Worm (Caenorhabditis elegans) whole organism, midembryonic: ENCODE measurements around the gene K06H6.2.

Experiments
- flt-1 ChIP-seq: fragments of 200-800 bp; sonication (Bioruptor generic); IDR thresholded peaks from 2 replicates; pipeline ENCODE4 v1.3.6; 2022; ENCODE audit warnings: missing genetic modification characterization, missing compliant biosample characterization
- ref-1 ChIP-seq: fragments of 200-800 bp; sonication (Bioruptor generic); conservative IDR thresholded peaks from 2 replicates; pipeline ENCODE4 v1.3.6; 2022; ENCODE audit warnings: missing genetic modification reagents, missing genetic modification characterization, missing compliant biosample characterization
- tab-1 ChIP-seq: fragments of 200-800 bp; sonication (Bioruptor generic); IDR thresholded peaks from 2 replicates; pipeline ENCODE4 v1.3.6; 2022; ENCODE audit warnings: missing genetic modification characterization, missing compliant biosample characterization
- ztf-23 ChIP-seq: fragments of 200-800 bp; sonication (Bioruptor generic); IDR thresholded peaks from 2 replicates; pipeline ENCODE4 v1.3.6; 2022; ENCODE audit warnings: missing genetic modification reagents, missing genetic modification characterization, missing compliant biosample characterization
- ztf-29 ChIP-seq: fragments of 200-800 bp; sonication (Bioruptor generic); IDR thresholded peaks from 2 replicates; pipeline ENCODE4 v1.3.6; 2022; ENCODE audit warnings: missing genetic modification reagents, missing genetic modification characterization, missing compliant biosample characterization

- TF ChIP-seq ztf-23 (GFP tag; lab: Robert Waterston, UW) (no peak), flt-1 (GFP tag; lab: Robert Waterston, UW) (no peak), tab-1 (GFP tag; lab: Robert Waterston, UW) (no peak), ref-1 (GFP tag; lab: Robert Waterston, UW) (no peak), ztf-29 (GFP tag; lab: Robert Waterston, UW) (no peak)
These were observed 46.5 kb upstream of the K06H6.2 start, which contains the start of gene nhr-155 for ce11 chrV:539040-539510.
